Worm (Caenorhabditis elegans) whole organism, midembryonic: ENCODE results near the gene Y46G5A.38.

Source experiments
- flt-1 ChIP-seq: fragments of 200-800 bp; sonication (Bioruptor generic); IDR thresholded peaks from 2 replicates; pipeline ENCODE4 v1.3.6; 2022; ENCODE audit warnings: missing genetic modification characterization, missing compliant biosample characterization
- med-1 ChIP-seq: sonication (generic microtip); optimal IDR thresholded peaks from 2 replicates; lab custom pipeline; 2017; ENCODE audit warnings: missing genetic modification characterization, mild to moderate bottlenecking, missing compliant biosample characterization, antibody characterized with exemption, missing genetic modification reagents; ENCODE audit not compliant: insufficient read depth
- ref-1 ChIP-seq: fragments of 200-800 bp; sonication (Bioruptor generic); conservative IDR thresholded peaks from 2 replicates; pipeline ENCODE4 v1.3.6; 2022; ENCODE audit warnings: missing genetic modification reagents, missing genetic modification characterization, missing compliant biosample characterization
- ztf-23 ChIP-seq: fragments of 200-800 bp; sonication (Bioruptor generic); IDR thresholded peaks from 2 replicates; pipeline ENCODE4 v1.3.6; 2022; ENCODE audit warnings: missing genetic modification reagents, missing genetic modification characterization, missing compliant biosample characterization
- ztf-29 ChIP-seq: fragments of 200-800 bp; sonication (Bioruptor generic); IDR thresholded peaks from 2 replicates; pipeline ENCODE4 v1.3.6; 2022; ENCODE audit warnings: missing genetic modification reagents, missing genetic modification characterization, missing compliant biosample characterization

DNA sequence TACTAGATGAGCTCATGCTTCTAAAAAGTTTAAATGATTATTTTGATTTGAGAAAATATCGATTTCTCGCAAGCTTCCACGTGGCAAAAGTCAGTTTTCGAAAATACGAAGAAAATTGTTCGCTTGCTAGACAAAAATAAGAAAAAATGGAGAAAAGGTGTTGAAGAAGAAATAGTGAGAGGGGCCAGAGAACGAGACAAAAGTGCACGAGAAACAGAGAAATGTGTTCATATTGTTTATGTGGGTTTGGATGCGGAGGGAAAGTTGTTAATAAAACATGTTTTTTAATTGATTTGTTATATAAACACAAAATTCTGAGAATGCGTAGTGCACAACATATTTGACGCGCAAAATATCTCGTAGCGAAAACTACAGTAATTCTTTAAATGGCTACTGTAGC is 41.5 kb upstream of the Y46G5A.38 start, which contains the start of gene Y46G5A.15:
- TF ChIP-seq ztf-23 (no peak), ref-1 (GFP tag; lab: Robert Waterston, UW) (no peak), med-1 (no peak), flt-1 (GFP tag; lab: Robert Waterston, UW) (no peak), ztf-29 (GFP tag; lab: Robert Waterston, UW) (no peak)
